Fruit fly (Drosophila melanogaster) whole organism, wandering third instar larva: ENCODE data around the gene CG6144.

ENCODE experiments used
- CrebA ChIP-seq: fragments of 200-800 bp; sonication (Bioruptor generic); optimal IDR thresholded peaks from 2 replicates; lab custom pipeline; 2016; ENCODE audit warnings: missing biosample characterization, mild to moderate bottlenecking, missing genetic modification characterization, borderline replicate concordance
- Dfd ChIP-seq: fragments of >200 bp; optimal IDR thresholded peaks from 2 replicates; lab custom pipeline; 2017; ENCODE audit warnings: missing biosample characterization, missing genetic modification characterization
- Dif ChIP-seq: fragments of 200-275, 200-300 bp; sonication (Bioruptor generic); optimal IDR thresholded peaks from 2 replicates; lab custom pipeline; 2018; ENCODE audit warnings: missing biosample characterization, missing genetic modification characterization; ENCODE audit not compliant: partially characterized antibody
- Hnf4 ChIP-seq: fragments of 200-800 bp; sonication (Bioruptor generic); optimal IDR thresholded peaks from 2 replicates; lab custom pipeline; 2016; ENCODE audit warnings: missing biosample characterization, mild to moderate bottlenecking, missing genetic modification characterization
- Hr78 ChIP-seq: fragments of >200 bp; optimal IDR thresholded peaks from 2 replicates; lab custom pipeline; 2017; ENCODE audit warnings: missing biosample characterization, missing genetic modification characterization
- Hr83 ChIP-seq: fragments of 200-300 bp; sonication (Bioruptor generic); optimal IDR thresholded peaks from 2 replicates; lab custom pipeline; 2016; ENCODE audit warnings: missing biosample characterization, mild to moderate bottlenecking, missing genetic modification characterization, moderate library complexity; ENCODE audit not compliant: poor library complexity, severe bottlenecking
- Jra ChIP-seq: sonication (Bioruptor generic); optimal IDR thresholded peaks from 2 replicates; lab custom pipeline; 2016; ENCODE audit warnings: missing biosample characterization, missing genetic modification characterization
- Mio ChIP-seq: sonication (Bioruptor generic); optimal IDR thresholded peaks from 2 replicates; lab custom pipeline; 2016; ENCODE audit warnings: missing biosample characterization, missing genetic modification characterization
- Myc ChIP-seq: fragments of >200 bp; optimal IDR thresholded peaks from 2 replicates; lab custom pipeline; 2017
- N ChIP-seq: fragments of >200 bp; optimal IDR thresholded peaks from 2 replicates; lab custom pipeline; 2018; ENCODE audit warnings: missing biosample characterization, missing external identifiers, missing genetic modification characterization
- OdsH ChIP-seq: fragments of 200-800 bp; sonication (Bioruptor generic); optimal IDR thresholded peaks from 2 replicates; lab custom pipeline; 2016; ENCODE audit warnings: missing biosample characterization, mild to moderate bottlenecking, missing genetic modification characterization
- Sp1 ChIP-seq: fragments of 200-800 bp; sonication (Bioruptor generic); optimal IDR thresholded peaks from 3 replicates; lab custom pipeline; 2019; ENCODE audit warnings: missing biosample characterization, mild to moderate bottlenecking, missing genetic modification characterization, moderate library complexity
- Vsx2 ChIP-seq: fragments of 200-300, 225-300 bp; sonication (Bioruptor generic); optimal IDR thresholded peaks from 2 replicates; lab custom pipeline; 2018; ENCODE audit warnings: missing biosample characterization, missing genetic modification characterization; ENCODE audit not compliant: partially characterized antibody
- br ChIP-seq: fragments of 200-800 bp; sonication (Bioruptor generic); optimal IDR thresholded peaks from 2 replicates; lab custom pipeline; 2016; ENCODE audit warnings: missing biosample characterization, missing genetic modification characterization
- dl ChIP-seq, 2 experiments: fragments of 175-275, 200-275 bp in 1 of 2; fragments of 200-275 bp in 1 of 2; sonication (Bioruptor generic); optimal IDR thresholded peaks; lab custom pipeline; 2018; ENCODE audit warnings: mild to moderate bottlenecking in 2 of 2, missing biosample characterization in 2 of 2, missing genetic modification characterization in 2 of 2, moderate library complexity in 2 of 2; ENCODE audit not compliant: partially characterized antibody in 2 of 2, insufficient read depth in 1 of 2
- dmrt93B ChIP-seq: fragments of 200-800 bp; sonication (Bioruptor generic); optimal IDR thresholded peaks from 2 replicates; lab custom pipeline; 2018; ENCODE audit warnings: missing biosample characterization, mild to moderate bottlenecking, missing genetic modification characterization
- dsf ChIP-seq: sonication (Bioruptor generic); optimal IDR thresholded peaks from 2 replicates; lab custom pipeline; 2016; ENCODE audit warnings: missing biosample characterization, missing genetic modification characterization, borderline replicate concordance
- ey ChIP-seq: fragments of 200-800 bp; sonication (Bioruptor generic); optimal IDR thresholded peaks from 2 replicates; lab custom pipeline; 2016; ENCODE audit warnings: missing biosample characterization, missing genetic modification characterization
- foxo ChIP-seq, 2 experiments: fragments of 200-800 bp; sonication (Bioruptor generic); optimal IDR thresholded peaks; 2 replicates in 1 of 2; 3 replicates in 1 of 2; lab custom pipeline; 2016 to 2017; ENCODE audit warnings: missing biosample characterization in 2 of 2, missing genetic modification characterization in 2 of 2
- h ChIP-seq: fragments of 200-800 bp; sonication (Bioruptor generic); optimal IDR thresholded peaks from 3 replicates; lab custom pipeline; 2016; ENCODE audit warnings: missing biosample characterization, mild to moderate bottlenecking, missing genetic modification characterization
- jim ChIP-seq: fragments of 175-275, 200-325 bp; sonication (Bioruptor generic); optimal IDR thresholded peaks from 2 replicates; lab custom pipeline; 2016; ENCODE audit warnings: missing biosample characterization, mild to moderate bottlenecking, missing genetic modification characterization
- pan ChIP-seq: fragments of >200 bp; optimal IDR thresholded peaks from 2 replicates; lab custom pipeline; 2017
- rgr ChIP-seq: fragments of 200-800 bp; sonication (Bioruptor generic); optimal IDR thresholded peaks from 3 replicates; lab custom pipeline; 2016; ENCODE audit warnings: missing biosample characterization, mild to moderate bottlenecking, missing genetic modification characterization
- sage ChIP-seq: fragments of 200-800 bp; sonication (Bioruptor generic); optimal IDR thresholded peaks from 2 replicates; lab custom pipeline; 2016; ENCODE audit warnings: missing biosample characterization, mild to moderate bottlenecking, missing genetic modification characterization
- sv ChIP-seq: fragments of 200-800 bp; sonication (Bioruptor generic); optimal IDR thresholded peaks from 3 replicates; lab custom pipeline; 2016; ENCODE audit warnings: missing biosample characterization, missing genetic modification characterization

CG6144 gene

dm6 chr2L:10531521-10531920, 43.0 kb downstream of the CG6144 start, which contains the start of gene CG18301:
Gene CG18301 (plus strand): TSS chr2L:10531821.
- TF ChIP-seq Vsx2 (GFP tag; lab: Kevin White, UChicago) (no peak), br (GFP tag; lab: Kevin White, UChicago) (no peak), foxo (GFP tag; optimal IDR thresholded peaks at IDR 0.05; lab: Kevin White, UChicago) (no peak), Dfd (GFP tag; lab: Kevin White, UChicago) (no peak), dmrt93B (GFP tag; lab: Kevin White, UChicago) (no peak), sage (GFP tag; lab: Kevin White, UChicago) (no peak), jim (no peak), dsf (no peak), Hr78 (GFP tag; lab: Kevin White, UChicago) (no peak), Jra (GFP tag; lab: Kevin White, UChicago) (no peak), Mio (GFP tag; lab: Kevin White, UChicago) (no peak), N (no peak), Hr83 (GFP tag; lab: Kevin White, UChicago) (no peak), sv (no peak), h (GFP tag; lab: Kevin White, UChicago) (no peak), Dif (no peak)

DNA sequence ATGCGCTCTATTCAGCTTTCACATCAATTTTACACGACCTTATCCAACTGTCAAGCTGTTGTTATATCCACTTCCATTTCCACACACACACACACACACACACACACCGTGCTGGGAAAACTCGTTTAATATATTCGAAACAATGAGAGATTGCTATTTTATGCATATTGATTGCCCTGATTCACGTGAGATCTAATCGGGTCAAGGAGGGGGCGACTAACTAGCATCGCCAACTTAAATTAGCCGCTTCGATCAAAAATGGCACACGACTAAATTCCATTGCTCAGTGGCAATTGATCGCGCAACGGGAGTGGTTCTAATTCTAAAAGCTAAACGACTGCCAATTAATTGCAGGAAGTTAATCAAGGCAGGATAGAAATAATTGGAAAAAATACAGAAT, 45.5 kb downstream of the CG6144 start, which contains the start of gene CG18302:
Gene CG18302, plus strand, starts transcription at position 301 of the 400 bp plus-strand sequence.
- TF ChIP-seq rgr: no peak
- no peak for TF ChIP-seq OdsH (GFP tag; lab: Kevin White, UChicago)
- no peak for TF ChIP-seq dmrt93B (GFP tag; lab: Kevin White, UChicago)
- no peak for TF ChIP-seq N
- no peak for TF ChIP-seq Sp1 (GFP tag; lab: Kevin White, UChicago)
- no peak for TF ChIP-seq sv
- no peak for TF ChIP-seq Myc (lab: Kevin White, UChicago)
- no peak for TF ChIP-seq h (GFP tag; lab: Kevin White, UChicago)
- TF ChIP-seq dsf: no peak
- TF ChIP-seq sage (GFP tag; lab: Kevin White, UChicago): no peak
- TF ChIP-seq dl (GFP tag; optimal IDR thresholded peaks at IDR 0.05; lab: Kevin White, UChicago; ENCODE audit: insufficient read depth in 1 of 2, partially characterized antibody in 2 of 2): no peak
- TF ChIP-seq pan (lab: Kevin White, UChicago): no peak
- TF ChIP-seq Dif: no peak
- no peak for TF ChIP-seq Hnf4 (GFP tag; lab: Kevin White, UChicago)
- TF ChIP-seq foxo (GFP tag; optimal IDR thresholded peaks at IDR 0.05; lab: Kevin White, UChicago): no peak
- TF ChIP-seq Vsx2 (GFP tag; lab: Kevin White, UChicago): no peak
- no peak for TF ChIP-seq CrebA
- TF ChIP-seq Jra (GFP tag; lab: Kevin White, UChicago): no peak

DNA sequence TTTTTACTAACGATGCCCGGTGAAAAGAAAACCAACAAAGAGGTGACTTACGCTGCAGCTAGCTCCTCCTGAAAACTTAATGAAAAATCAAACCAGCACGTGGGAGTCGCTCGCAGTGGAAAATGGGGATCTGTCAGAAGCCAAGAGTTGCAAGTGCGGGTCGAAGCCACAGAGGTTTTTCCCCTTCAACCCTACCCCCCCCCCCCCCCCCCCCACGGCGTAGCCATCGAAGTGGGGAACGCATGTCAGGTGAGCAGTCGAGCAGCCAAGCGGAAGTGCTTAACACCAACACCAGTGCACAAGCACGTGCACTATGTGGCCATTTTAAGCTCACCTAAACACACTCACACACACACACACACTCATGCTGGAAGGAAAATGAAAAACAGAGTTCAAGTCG, 50.9 kb downstream of the CG6144 start:
- no peak for TF ChIP-seq Hr78 (GFP tag; lab: Kevin White, UChicago)
- TF ChIP-seq ey (GFP tag; lab: Kevin White, UChicago): no peak
- peak; percentile 82 for TF ChIP-seq Dfd (GFP tag; lab: Kevin White, UChicago)
- TF ChIP-seq, all 38 proteins: peak for 1
